Worm (Caenorhabditis elegans) whole organism, L1 larva: ENCODE data around the gene T02G5.15.

ENCODE experiments used
- C16A3.4 ChIP-seq: fragments of 150-350 bp; optimal IDR thresholded peaks from 2 replicates; lab custom pipeline; 2014; ENCODE audit warnings: missing biosample characterization, missing genetic modification characterization
- C34B4.2 ChIP-seq: sonication (generic microtip); optimal IDR thresholded peaks from 2 replicates; lab custom pipeline; 2017; ENCODE audit warnings: mild to moderate bottlenecking, missing genetic modification characterization, missing compliant biosample characterization
- alr-1 ChIP-seq: fragments of 200-800 bp; sonication (Bioruptor generic); optimal IDR thresholded peaks from 2 replicates; lab custom pipeline; 2018; ENCODE audit warnings: borderline replicate concordance, mild to moderate bottlenecking, missing genetic modification characterization, missing compliant biosample characterization
- ceh-82 ChIP-seq, 3 experiments: fragments of 150-350 bp in 1 of 3; sonication (generic microtip) in 2 of 3; optimal IDR thresholded peaks; 2 replicates each; lab custom pipeline; 2014 to 2017; ENCODE audit warnings: missing biosample characterization in 3 of 3, missing genetic modification characterization in 3 of 3
- ceh-88 ChIP-seq: fragments of 200-800 bp; sonication (Bioruptor generic); IDR thresholded peaks from 2 replicates; pipeline ENCODE4 v1.3.6; 2022; ENCODE audit warnings: missing genetic modification characterization, missing compliant biosample characterization
- ceh-90 ChIP-seq: sonication (generic microtip); optimal IDR thresholded peaks from 2 replicates; lab custom pipeline; 2016; ENCODE audit warnings: missing genetic modification characterization, missing compliant biosample characterization
- dpl-1 ChIP-seq, 3 experiments: fragments of 150-350 bp in 2 of 3; sonication (generic microtip) in 1 of 3; optimal IDR thresholded peaks; 2 replicates each; lab custom pipeline; 2014 to 2017; ENCODE audit warnings: missing biosample characterization in 3 of 3, missing genetic modification characterization in 3 of 3, missing genetic modification reagents in 3 of 3
- dsc-1 ChIP-seq: sonication (generic microtip); optimal IDR thresholded peaks from 2 replicates; lab custom pipeline; 2016; ENCODE audit warnings: mild to moderate bottlenecking, missing genetic modification characterization, missing compliant biosample characterization
- efl-1 ChIP-seq, 4 experiments: fragments of 150-350 bp; optimal IDR thresholded peaks in 3 of 4; peaks in 1 of 4; 1 replicate in 1 of 4; 2 replicates in 3 of 4; lab custom pipeline; 2014; ENCODE audit warnings: missing biosample characterization in 2 of 4, missing genetic modification characterization in 2 of 4, missing genetic modification reagents in 2 of 4
- efl-3 ChIP-seq: fragments of 200-800 bp; sonication (Bioruptor generic); optimal IDR thresholded peaks from 2 replicates; lab custom pipeline; 2018; ENCODE audit warnings: mild to moderate bottlenecking, missing genetic modification characterization, missing compliant biosample characterization
- egl-13 ChIP-seq: sonication (generic microtip); optimal IDR thresholded peaks from 2 replicates; lab custom pipeline; 2016; ENCODE audit warnings: missing genotype, missing genetic modification reagents, missing genetic modification characterization, missing compliant biosample characterization
- elt-2 ChIP-seq: sonication (generic microtip); optimal IDR thresholded peaks from 2 replicates; lab custom pipeline; 2016; ENCODE audit warnings: missing genetic modification characterization, mild to moderate bottlenecking, inconsistent platforms, missing compliant biosample characterization, missing genetic modification reagents
- elt-3 ChIP-seq, 6 experiments: fragments of 150-350 bp in 1 of 6; sonication (generic microtip); optimal IDR thresholded peaks; 2 replicates each; lab custom pipeline; 2017 to 2018; ENCODE audit warnings: missing biosample characterization in 6 of 6, missing genetic modification characterization in 6 of 6, inconsistent platforms in 1 of 6
- hlh-4 ChIP-seq: sonication (generic microtip); optimal IDR thresholded peaks from 2 replicates; lab custom pipeline; 2016; ENCODE audit warnings: mild to moderate bottlenecking, missing genetic modification characterization, missing compliant biosample characterization
- hpl-2 ChIP-seq: fragments of 150-350 bp; optimal IDR thresholded peaks from 2 replicates; lab custom pipeline; 2014; ENCODE audit warnings: missing biosample characterization, missing genetic modification reagents, missing genetic modification characterization
- isw-1 ChIP-seq: fragments of 200-800 bp; sonication (Bioruptor generic); IDR thresholded peaks from 2 replicates; pipeline ENCODE4 v1.3.6; 2022; ENCODE audit warnings: missing genetic modification characterization, missing compliant biosample characterization
- jun-1 ChIP-seq: fragments of 150-350 bp; optimal IDR thresholded peaks from 2 replicates; lab custom pipeline; 2014; ENCODE audit warnings: missing biosample characterization, missing genetic modification reagents, missing genetic modification characterization
- lir-3 ChIP-seq: sonication (generic microtip); optimal IDR thresholded peaks from 2 replicates; lab custom pipeline; 2016; ENCODE audit warnings: mild to moderate bottlenecking, missing genetic modification characterization, moderate library complexity, missing compliant biosample characterization; ENCODE audit not compliant: poor library complexity
- lsy-2 ChIP-seq, 2 experiments: fragments of 150-350 bp; optimal IDR thresholded peaks; 2 replicates each; lab custom pipeline; 2014; ENCODE audit warnings: missing biosample characterization in 2 of 2, missing genetic modification characterization in 2 of 2
- mab-9 ChIP-seq: fragments of 200-800 bp; sonication (Bioruptor generic); IDR thresholded peaks from 2 replicates; pipeline ENCODE4 v1.3.6; 2022; ENCODE audit warnings: missing genetic modification reagents, missing genetic modification characterization, missing compliant biosample characterization
- mef-2 ChIP-seq: fragments of 150-350 bp; optimal IDR thresholded peaks from 2 replicates; lab custom pipeline; 2014; ENCODE audit warnings: missing biosample characterization, missing genetic modification characterization
- nhr-11 ChIP-seq: fragments of 150-350 bp; optimal IDR thresholded peaks from 2 replicates; lab custom pipeline; 2014; ENCODE audit warnings: missing biosample characterization, missing genetic modification characterization
- nhr-12 ChIP-seq: sonication (generic microtip); optimal IDR thresholded peaks from 2 replicates; lab custom pipeline; 2017; ENCODE audit warnings: missing biosample characterization, missing genetic modification characterization
- nhr-19 ChIP-seq: fragments of 200-800 bp; sonication (Bioruptor generic); conservative IDR thresholded peaks from 2 replicates; pipeline ENCODE4 v1.3.6; 2022; ENCODE audit warnings: missing genetic modification characterization, missing compliant biosample characterization
- nhr-71 ChIP-seq: sonication (generic microtip); optimal IDR thresholded peaks from 2 replicates; lab custom pipeline; 2016; ENCODE audit warnings: mild to moderate bottlenecking, missing genetic modification characterization, moderate library complexity, missing compliant biosample characterization
- nhr-76 ChIP-seq: sonication (generic microtip); optimal IDR thresholded peaks from 2 replicates; lab custom pipeline; 2017; ENCODE audit warnings: missing biosample characterization, missing genetic modification characterization
- nhr-77 ChIP-seq: fragments of 150-350 bp; optimal IDR thresholded peaks from 2 replicates; lab custom pipeline; 2014; ENCODE audit warnings: missing biosample characterization, missing genetic modification characterization
- nhr-85 ChIP-seq: sonication (generic microtip); peaks from one replicate; lab custom pipeline; 2016; ENCODE audit warnings: missing genetic modification characterization, inconsistent platforms, missing compliant biosample characterization
- pag-3 ChIP-seq: sonication (generic microtip); optimal IDR thresholded peaks from 2 replicates; lab custom pipeline; 2017; ENCODE audit warnings: missing genetic modification characterization, mild to moderate bottlenecking, missing compliant biosample characterization, antibody characterized with exemption, borderline replicate concordance; ENCODE audit not compliant: insufficient read depth
- pax-3 ChIP-seq: fragments of 200-800 bp; sonication (Bioruptor generic); optimal IDR thresholded peaks from 2 replicates; lab custom pipeline; 2018; ENCODE audit warnings: mild to moderate bottlenecking, missing genetic modification characterization, moderate library complexity, missing compliant biosample characterization
- rnt-1 ChIP-seq: sonication (generic microtip); optimal IDR thresholded peaks from 2 replicates; lab custom pipeline; 2016; ENCODE audit warnings: mild to moderate bottlenecking, missing genetic modification characterization, moderate library complexity, missing compliant biosample characterization
- skn-1 ChIP-seq: fragments of 150-350 bp; optimal IDR thresholded peaks from 2 replicates; lab custom pipeline; 2014; ENCODE audit warnings: missing biosample characterization, missing genetic modification characterization
- snpc-4 ChIP-seq: fragments of 150-350 bp; optimal IDR thresholded peaks from 2 replicates; lab custom pipeline; 2014; ENCODE audit warnings: missing biosample characterization, missing genetic modification characterization
- snu-23 ChIP-seq: sonication (generic microtip); optimal IDR thresholded peaks from 2 replicates; lab custom pipeline; 2016; ENCODE audit warnings: missing genetic modification characterization, missing compliant biosample characterization
- sptf-1 ChIP-seq: fragments of 150-350 bp; optimal IDR thresholded peaks from 2 replicates; lab custom pipeline; 2014; ENCODE audit warnings: missing biosample characterization, missing genetic modification characterization
- sup-37 ChIP-seq: fragments of 200-800 bp; sonication (Bioruptor generic); optimal IDR thresholded peaks from 2 replicates; lab custom pipeline; 2018; ENCODE audit warnings: mild to moderate bottlenecking, missing genetic modification characterization, missing compliant biosample characterization
- swsn-7 ChIP-seq: sonication (generic microtip); optimal IDR thresholded peaks from 2 replicates; lab custom pipeline; 2016; ENCODE audit warnings: missing genetic modification characterization, missing compliant biosample characterization
- tbx-2 ChIP-seq: sonication (generic microtip); optimal IDR thresholded peaks from 2 replicates; lab custom pipeline; 2016; ENCODE audit warnings: missing genetic modification characterization, missing compliant biosample characterization
- unc-98 ChIP-seq: fragments of 200-800 bp; sonication (Bioruptor generic); IDR thresholded peaks from 2 replicates; pipeline ENCODE4 v1.3.6; 2022; ENCODE audit warnings: missing genetic modification characterization, missing compliant biosample characterization
- vab-15 ChIP-seq: sonication (generic microtip); optimal IDR thresholded peaks from 2 replicates; lab custom pipeline; 2017; ENCODE audit warnings: missing genotype, mild to moderate bottlenecking, missing genetic modification characterization, missing compliant biosample characterization
- zag-1 ChIP-seq: fragments of 150-350 bp; optimal IDR thresholded peaks from 2 replicates; lab custom pipeline; 2014; ENCODE audit warnings: missing biosample characterization, missing genetic modification characterization
- zip-4 ChIP-seq: fragments of 200-800 bp; sonication (Bioruptor generic); optimal IDR thresholded peaks from 2 replicates; lab custom pipeline; 2018; ENCODE audit warnings: mild to moderate bottlenecking, missing genetic modification characterization, moderate library complexity, missing compliant biosample characterization
- ztf-11 ChIP-seq, 2 experiments: sonication (generic microtip); optimal IDR thresholded peaks; 2 replicates each; lab custom pipeline; 2016 to 2017; ENCODE audit warnings: missing genetic modification characterization in 2 of 2, missing biosample characterization in 1 of 2, missing compliant biosample characterization in 1 of 2
- ztf-4 ChIP-seq: fragments of 150-350 bp; optimal IDR thresholded peaks from 2 replicates; lab custom pipeline; 2014; ENCODE audit warnings: missing biosample characterization, missing genetic modification characterization

T02G5.15 gene

DNA sequence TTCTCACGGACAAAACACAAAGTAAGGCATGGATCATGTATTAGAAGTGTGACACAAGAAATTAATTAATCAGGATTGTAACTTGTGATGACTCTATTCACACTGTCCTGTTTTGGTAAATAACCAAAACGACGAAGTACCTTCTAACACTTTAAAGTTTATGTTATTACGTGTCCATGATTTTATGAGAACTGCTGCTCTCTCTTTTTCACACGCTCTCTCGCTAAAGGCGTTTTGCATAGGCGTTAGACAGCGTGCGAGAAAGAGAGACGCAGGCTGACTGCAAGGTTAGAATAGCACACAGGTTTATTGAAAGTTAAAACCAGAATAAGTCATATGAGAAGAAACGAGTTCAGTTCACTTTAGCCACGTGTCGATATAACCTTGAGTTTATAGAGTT is 6.0 kb downstream of the T02G5.15 start (continued):
- no peak for TF ChIP-seq zip-4 (GFP tag; lab: Kevin White, UChicago)
- TF ChIP-seq nhr-12 (tag; lab: Kevin White, UChicago): no peak
- TF ChIP-seq hpl-2 (GFP tag; lab: Kevin White, UChicago): no peak
- TF ChIP-seq lsy-2 (tag; optimal IDR thresholded peaks at IDR 0.05; lab: Kevin White, UChicago): peak; percentile 26 to 54
- TF ChIP-seq efl-1 (optimal IDR thresholded peaks at IDR 0.05; lab: Kevin White, UChicago): peak; percentile 44
- TF ChIP-seq efl-1 (GFP tag; optimal IDR thresholded peaks at IDR 0.05 in 1 of 2; lab: Kevin White, UChicago): no peak
- TF ChIP-seq nhr-77 (tag; lab: Kevin White, UChicago): no peak
- peak; percentile 98 for TF ChIP-seq nhr-85 (tag; lab: Kevin White, UChicago)
- peak; percentile 24 for TF ChIP-seq pax-3 (tag; lab: Kevin White, UChicago)
- TF ChIP-seq snpc-4 (tag; lab: Kevin White, UChicago): no peak
- peak; percentile 25; the same call in 1 of the 2 replicates for TF ChIP-seq ceh-88 (GFP tag; lab: Robert Waterston, UW)
- no peak for TF ChIP-seq skn-1 (tag; lab: Kevin White, UChicago)
- TF ChIP-seq C34B4.2 (tag; lab: Kevin White, UChicago): no peak
- no peak for TF ChIP-seq alr-1 (tag; lab: Kevin White, UChicago)
- TF ChIP-seq ceh-82 (tag; optimal IDR thresholded peaks at IDR 0.05; lab: Kevin White, UChicago): no peak
- TF ChIP-seq hlh-4 (tag; lab: Kevin White, UChicago): no peak
- TF ChIP-seq lir-3 (tag; lab: Kevin White, UChicago): peak; percentile 41
- no peak for TF ChIP-seq elt-2 (tag; lab: Kevin White, UChicago)
- TF ChIP-seq elt-3 (tag; optimal IDR thresholded peaks at IDR 0.05; lab: Kevin White, UChicago): peak in 1 of 6 experiments; percentile 44
- no peak for TF ChIP-seq zag-1
- TF ChIP-seq isw-1: peak; percentile 12; the same call in 1 of the 2 replicates
- no peak for TF ChIP-seq nhr-11 (tag; lab: Kevin White, UChicago)
- peak; percentile 47 for TF ChIP-seq swsn-7
- TF ChIP-seq ceh-90 (tag; lab: Kevin White, UChicago): no peak
- no peak for TF ChIP-seq ztf-11 (tag; optimal IDR thresholded peaks at IDR 0.05; lab: Kevin White, UChicago)
- peak; percentile 69 for TF ChIP-seq vab-15
- peak; percentile 6 for TF ChIP-seq dsc-1
- no peak for TF ChIP-seq ztf-4 (tag; lab: Kevin White, UChicago)
- no peak for TF ChIP-seq pag-3 (tag; lab: Kevin White, UChicago)
- peak; percentile 82 for TF ChIP-seq nhr-71 (tag; lab: Kevin White, UChicago)
- no peak for TF ChIP-seq jun-1 (tag; lab: Kevin White, UChicago)
- no peak for TF ChIP-seq tbx-2 (tag; lab: Kevin White, UChicago)
- TF ChIP-seq mef-2: no peak
- peak; percentile 55 for TF ChIP-seq nhr-19 (GFP tag; lab: Robert Waterston, UW)
- no peak for TF ChIP-seq sptf-1 (tag; lab: Kevin White, UChicago)
- no peak for TF ChIP-seq sup-37 (GFP tag; lab: Kevin White, UChicago)
- peak; percentile 12 for TF ChIP-seq rnt-1
- TF ChIP-seq unc-98 (GFP tag; lab: Robert Waterston, UW): no peak
- TF ChIP-seq efl-3 (GFP tag; lab: Kevin White, UChicago): no peak
- no peak for TF ChIP-seq C16A3.4 (tag; lab: Kevin White, UChicago)
- no peak for TF ChIP-seq egl-13
- peak; percentile 39; the same call in 1 of the 2 replicates for TF ChIP-seq mab-9 (GFP tag; lab: Robert Waterston, UW)
- peak in 1 of 3 experiments; percentile 13 for TF ChIP-seq dpl-1 (GFP tag; optimal IDR thresholded peaks at IDR 0.05; lab: Kevin White, UChicago)
- TF ChIP-seq snu-23: peak; percentile 73
- no peak for TF ChIP-seq nhr-76 (tag; lab: Kevin White, UChicago)
